Fruit fly (Drosophila melanogaster) whole organism, wandering third instar larva: ENCODE data around the gene dlp.

Source experiments
- Abd-B ChIP-seq: fragments of >200 bp; optimal IDR thresholded peaks from 2 replicates; lab custom pipeline; 2017; ENCODE audit warnings: missing biosample characterization, missing genetic modification characterization
- CG9705 ChIP-seq: fragments of 200-800 bp; sonication (Bioruptor generic); optimal IDR thresholded peaks from 2 replicates; lab custom pipeline; 2018; ENCODE audit warnings: missing biosample characterization, mild to moderate bottlenecking, missing genetic modification characterization
- GATAd ChIP-seq: sonication (Bioruptor generic); optimal IDR thresholded peaks from 2 replicates; lab custom pipeline; 2016; ENCODE audit warnings: missing biosample characterization, missing genetic modification characterization
- Hnf4 ChIP-seq: fragments of 200-800 bp; sonication (Bioruptor generic); optimal IDR thresholded peaks from 2 replicates; lab custom pipeline; 2016; ENCODE audit warnings: missing biosample characterization, mild to moderate bottlenecking, missing genetic modification characterization
- N ChIP-seq: fragments of >200 bp; optimal IDR thresholded peaks from 2 replicates; lab custom pipeline; 2018; ENCODE audit warnings: missing biosample characterization, missing external identifiers, missing genetic modification characterization
- h ChIP-seq: fragments of 200-800 bp; sonication (Bioruptor generic); optimal IDR thresholded peaks from 3 replicates; lab custom pipeline; 2016; ENCODE audit warnings: missing biosample characterization, mild to moderate bottlenecking, missing genetic modification characterization
- psq ChIP-seq: fragments of 200-800 bp; sonication (Bioruptor generic); optimal IDR thresholded peaks from 3 replicates; lab custom pipeline; 2017; ENCODE audit warnings: missing biosample characterization, mild to moderate bottlenecking, missing genetic modification characterization, moderate library complexity
- sv ChIP-seq: fragments of 200-800 bp; sonication (Bioruptor generic); optimal IDR thresholded peaks from 3 replicates; lab custom pipeline; 2016; ENCODE audit warnings: missing biosample characterization, missing genetic modification characterization

DNA sequence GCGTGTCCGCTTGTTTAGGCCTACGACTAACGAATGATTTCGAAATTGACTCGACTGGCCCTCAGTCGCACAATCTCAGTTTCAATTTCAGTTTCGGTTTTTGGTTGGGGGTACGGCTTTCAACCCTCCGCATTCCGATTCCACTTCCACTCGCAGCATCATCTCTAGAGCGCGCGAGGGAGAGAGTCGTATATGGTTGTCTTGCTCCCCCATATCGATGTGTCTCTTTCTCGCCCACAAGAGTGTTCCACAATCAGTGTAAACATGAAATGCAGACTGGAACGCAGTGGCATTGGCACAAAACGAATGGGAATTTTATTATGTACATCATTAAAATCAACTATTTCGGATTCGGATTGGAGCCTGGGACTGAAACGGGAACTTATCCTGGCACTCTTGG lies 32.9 kb upstream of the dlp start, which contains the start of gene HGTX:
- TF ChIP-seq psq (GFP tag; lab: Kevin White, UChicago) = no peak
- TF ChIP-seq Abd-B (GFP tag; lab: Kevin White, UChicago) = no peak
- TF ChIP-seq h = no peak
- no peak for TF ChIP-seq CG9705
- TF ChIP-seq GATAd (GFP tag; lab: Kevin White, UChicago) = no peak
- no peak for TF ChIP-seq N (GFP tag; lab: Kevin White, UChicago)
- TF ChIP-seq Hnf4 (GFP tag; lab: Kevin White, UChicago) = no peak
- no peak for TF ChIP-seq sv (GFP tag; lab: Kevin White, UChicago)
